Worm (Caenorhabditis elegans) whole organism, young adult: ENCODE data around the gene F55G1.6.

Source experiments
- B0336.3 ChIP-seq: fragments of 200-800 bp; sonication (Bioruptor generic); IDR thresholded peaks from 2 replicates; pipeline ENCODE4 v1.3.6; 2022; ENCODE audit warnings: missing genetic modification characterization, missing compliant biosample characterization
- C17E4.6 ChIP-seq: fragments of 200-800 bp; sonication (Bioruptor generic); IDR thresholded peaks from 2 replicates; pipeline ENCODE4 v1.3.6; 2022; ENCODE audit warnings: missing genetic modification reagents, missing genetic modification characterization, missing compliant biosample characterization
- F33H1.4 ChIP-seq: fragments of 200-800 bp; sonication (Bioruptor generic); IDR thresholded peaks from 2 replicates; pipeline ENCODE4 v1.3.6; 2022; ENCODE audit warnings: missing genetic modification reagents, missing genetic modification characterization, missing compliant biosample characterization
- F37B4.10 ChIP-seq: fragments of 200-800 bp; sonication (Bioruptor generic); IDR thresholded peaks from 2 replicates; pipeline ENCODE4 v1.3.6; 2022; ENCODE audit warnings: missing genetic modification characterization, missing compliant biosample characterization
- F39B2.1 ChIP-seq: fragments of 200-800 bp; sonication (Bioruptor generic); IDR thresholded peaks from 2 replicates; pipeline ENCODE4 v1.3.6; 2022; ENCODE audit warnings: missing genetic modification reagents, missing genetic modification characterization, missing compliant biosample characterization
- F52B5.7 ChIP-seq: sonication (generic microtip); optimal IDR thresholded peaks from 2 replicates; lab custom pipeline; 2016; ENCODE audit warnings: mild to moderate bottlenecking, missing genetic modification characterization, missing compliant biosample characterization
- K12H6.12 ChIP-seq: fragments of 200-800 bp; sonication (Bioruptor generic); optimal IDR thresholded peaks from 2 replicates; lab custom pipeline; 2018; ENCODE audit warnings: mild to moderate bottlenecking, missing genetic modification characterization, missing compliant biosample characterization
- Y53G8AR.9 ChIP-seq: fragments of 200-800 bp; sonication (Bioruptor generic); conservative IDR thresholded peaks from 2 replicates; pipeline ENCODE4 v1.3.6; 2022; ENCODE audit warnings: missing genetic modification reagents, missing genetic modification characterization, missing compliant biosample characterization
- athp-1 ChIP-seq: sonication (generic microtip); optimal IDR thresholded peaks from 2 replicates; lab custom pipeline; 2017; ENCODE audit warnings: mild to moderate bottlenecking, missing genetic modification characterization, missing compliant biosample characterization
- attf-6 ChIP-seq: fragments of 200-800 bp; sonication (Bioruptor generic); IDR thresholded peaks from 2 replicates; pipeline ENCODE4 v1.3.6; 2022; ENCODE audit warnings: missing genetic modification reagents, missing genetic modification characterization, missing compliant biosample characterization
- bed-2 ChIP-seq: fragments of 200-800 bp; sonication (Bioruptor generic); IDR thresholded peaks from 2 replicates; pipeline ENCODE4 v1.3.6; 2022; ENCODE audit warnings: missing genetic modification reagents, missing genetic modification characterization, missing compliant biosample characterization
- cebp-1 ChIP-seq, 2 experiments: fragments of 200-800 bp in 1 of 2; sonication (Bioruptor generic) in 1 of 2; sonication (generic microtip) in 1 of 2; IDR thresholded peaks in 1 of 2; optimal IDR thresholded peaks in 1 of 2; 2 replicates each; pipeline versions ENCODE4 v1.3.6 to Lab custom; 2017 to 2022; ENCODE audit warnings: missing compliant biosample characterization in 2 of 2, missing genetic modification characterization in 2 of 2, mild to moderate bottlenecking in 1 of 2, missing genetic modification reagents in 1 of 2, moderate library complexity in 1 of 2
- cebp-2 ChIP-seq: fragments of 200-800 bp; sonication (Bioruptor generic); IDR thresholded peaks from 2 replicates; pipeline ENCODE4 v1.3.6; 2022; ENCODE audit warnings: missing genetic modification characterization, missing compliant biosample characterization
- ceh-58 ChIP-seq: fragments of 200-800 bp; sonication (Bioruptor generic); IDR thresholded peaks from 2 replicates; pipeline ENCODE4 v1.3.6; 2022; ENCODE audit warnings: missing genetic modification characterization, missing compliant biosample characterization
- die-1 ChIP-seq: sonication (generic microtip); optimal IDR thresholded peaks from 2 replicates; lab custom pipeline; 2016; ENCODE audit warnings: missing genotype, mild to moderate bottlenecking, missing genetic modification characterization, missing compliant biosample characterization
- efl-1 ChIP-seq: fragments of 150-350 bp; optimal IDR thresholded peaks from 2 replicates; lab custom pipeline; 2014; ENCODE audit warnings: missing biosample characterization, missing genetic modification reagents, missing genetic modification characterization
- egl-44 ChIP-seq: fragments of 200-800 bp; sonication (Bioruptor generic); IDR thresholded peaks from 2 replicates; pipeline ENCODE4 v1.3.6; 2022; ENCODE audit warnings: missing genetic modification reagents, missing genetic modification characterization, missing compliant biosample characterization
- ekl-4 ChIP-seq: fragments of 200-800 bp; sonication (Bioruptor generic); IDR thresholded peaks from 2 replicates; pipeline ENCODE4 v1.3.6; 2022; ENCODE audit warnings: missing genetic modification reagents, missing genetic modification characterization, missing compliant biosample characterization
- hrde-1 ChIP-seq: sonication (generic microtip); optimal IDR thresholded peaks from 2 replicates; lab custom pipeline; 2016; ENCODE audit warnings: missing genetic modification characterization, mild to moderate bottlenecking, missing compliant biosample characterization, moderate library complexity, missing genotype, missing genetic modification reagents, borderline replicate concordance
- hsf-1 ChIP-seq: fragments of 200-800 bp; sonication (Bioruptor generic); IDR thresholded peaks from 2 replicates; pipeline ENCODE4 v1.3.6; 2022; ENCODE audit warnings: missing genetic modification reagents, missing genetic modification characterization, missing compliant biosample characterization
- lin-26 ChIP-seq: fragments of 200-800 bp; sonication (Bioruptor generic); IDR thresholded peaks from 2 replicates; pipeline ENCODE4 v1.3.6; 2022; ENCODE audit warnings: missing genetic modification reagents, missing genetic modification characterization, missing compliant biosample characterization
- lin-40 ChIP-seq: sonication (generic microtip); optimal IDR thresholded peaks from 2 replicates; lab custom pipeline; 2016; ENCODE audit warnings: missing genetic modification characterization, mild to moderate bottlenecking, missing compliant biosample characterization, missing genotype, missing genetic modification reagents
- lin-54 ChIP-seq: fragments of 200-800 bp; sonication (Bioruptor generic); optimal IDR thresholded peaks from 2 replicates; lab custom pipeline; 2018; ENCODE audit warnings: mild to moderate bottlenecking, missing genetic modification characterization, missing compliant biosample characterization
- lsl-1 ChIP-seq: fragments of 200-800 bp; sonication (Bioruptor generic); optimal IDR thresholded peaks from 2 replicates; lab custom pipeline; 2018; ENCODE audit warnings: mild to moderate bottlenecking, missing genetic modification characterization, moderate library complexity, missing compliant biosample characterization
- madf-3 ChIP-seq: fragments of 200-800 bp; sonication (Bioruptor generic); IDR thresholded peaks from 2 replicates; pipeline ENCODE4 v1.3.6; 2022; ENCODE audit warnings: missing genetic modification reagents, missing genetic modification characterization, missing compliant biosample characterization
- madf-6 ChIP-seq: fragments of 200-800 bp; sonication (Bioruptor generic); IDR thresholded peaks from 2 replicates; pipeline ENCODE4 v1.3.6; 2022; ENCODE audit warnings: missing genetic modification reagents, missing genetic modification characterization, missing compliant biosample characterization
- madf-8 ChIP-seq: fragments of 200-800 bp; sonication (Bioruptor generic); conservative IDR thresholded peaks from 2 replicates; pipeline ENCODE4 v1.3.6; 2022; ENCODE audit warnings: missing genetic modification reagents, missing genetic modification characterization, missing compliant biosample characterization
- mxl-1 ChIP-seq: sonication (generic microtip); optimal IDR thresholded peaks from 2 replicates; lab custom pipeline; 2016; ENCODE audit warnings: missing genetic modification characterization, missing compliant biosample characterization
- nfya-1 ChIP-seq: sonication (generic microtip); optimal IDR thresholded peaks from 2 replicates; lab custom pipeline; 2017; ENCODE audit warnings: antibody characterized with exemption, missing compliant biosample characterization, missing genetic modification characterization, borderline replicate concordance; ENCODE audit not compliant: insufficient read depth
- nhr-179 ChIP-seq: sonication (generic microtip); optimal IDR thresholded peaks from 2 replicates; lab custom pipeline; 2016; ENCODE audit warnings: mild to moderate bottlenecking, missing genetic modification characterization, missing compliant biosample characterization
- rec-8 ChIP-seq, 2 experiments: sonication (generic microtip); optimal IDR thresholded peaks; 2 replicates each; lab custom pipeline; 2016; ENCODE audit warnings: mild to moderate bottlenecking in 2 of 2, missing genetic modification characterization in 2 of 2, missing genetic modification reagents in 2 of 2, missing genotype in 2 of 2, missing biosample characterization in 1 of 2, missing compliant biosample characterization in 1 of 2, moderate library complexity in 1 of 2
- repo-1 ChIP-seq: sonication (generic microtip); optimal IDR thresholded peaks from 2 replicates; lab custom pipeline; 2017; ENCODE audit warnings: mild to moderate bottlenecking, missing genetic modification characterization, missing compliant biosample characterization
- snpc-4 ChIP-seq, 5 experiments: fragments of 150-350 bp in 1 of 5; sonication (generic microtip) in 4 of 5; optimal IDR thresholded peaks; 2 replicates each; lab custom pipeline; 2014 to 2018; ENCODE audit warnings: missing genetic modification characterization in 5 of 5, missing biosample characterization in 3 of 5, antibody characterized with exemption in 2 of 5, mild to moderate bottlenecking in 2 of 5, missing compliant biosample characterization in 2 of 5, missing genotype in 2 of 5, moderate library complexity in 2 of 5, missing genetic modification reagents in 1 of 5
- tbp1 ChIP-seq: fragments of 200-800 bp; sonication (Bioruptor generic); optimal IDR thresholded peaks from 2 replicates; lab custom pipeline; 2018; ENCODE audit warnings: mild to moderate bottlenecking, missing genetic modification characterization, missing compliant biosample characterization
- tlf-1 ChIP-seq: fragments of 200-800 bp; sonication (Bioruptor generic); optimal IDR thresholded peaks from 2 replicates; lab custom pipeline; 2018; ENCODE audit warnings: mild to moderate bottlenecking, missing genetic modification characterization, missing compliant biosample characterization
- unc-130 ChIP-seq: sonication (generic microtip); optimal IDR thresholded peaks from 2 replicates; lab custom pipeline; 2016; ENCODE audit warnings: missing genetic modification reagents, missing genetic modification characterization, missing compliant biosample characterization
- xnd-1 ChIP-seq: sonication (generic microtip); optimal IDR thresholded peaks from 2 replicates; lab custom pipeline; 2016; ENCODE audit warnings: missing genotype, missing genetic modification reagents, missing genetic modification characterization, missing compliant biosample characterization
- zfh-2 ChIP-seq: fragments of 200-800 bp; sonication (Bioruptor generic); conservative IDR thresholded peaks from 2 replicates; pipeline ENCODE4 v1.3.6; 2022; ENCODE audit warnings: missing genetic modification reagents, missing genetic modification characterization, missing compliant biosample characterization
- ztf-18 ChIP-seq: sonication (generic microtip); optimal IDR thresholded peaks from 2 replicates; lab custom pipeline; 2016; ENCODE audit warnings: missing genotype, mild to moderate bottlenecking, missing genetic modification characterization, missing compliant biosample characterization
- ztf-28 ChIP-seq: fragments of 200-800 bp; sonication (Bioruptor generic); IDR thresholded peaks from 2 replicates; pipeline ENCODE4 v1.3.6; 2022; ENCODE audit warnings: missing genetic modification reagents, missing genetic modification characterization, missing compliant biosample characterization
- ztf-3 ChIP-seq: fragments of 200-800 bp; sonication (Bioruptor generic); optimal IDR thresholded peaks from 2 replicates; lab custom pipeline; 2018; ENCODE audit warnings: mild to moderate bottlenecking, missing genetic modification characterization, missing compliant biosample characterization

Gene F55G1.6

ce11 chrIV:7488457-7488783 is 15.1 kb downstream of the F55G1.6 start:
- peak; percentile 34 for TF ChIP-seq tbp1 (GFP tag; lab: Kevin White, UChicago)
- peak; percentile 75; the same call in 1 of the 2 replicates for TF ChIP-seq cebp-2 (GFP tag; lab: Robert Waterston, UW)
- TF ChIP-seq repo-1 (tag; lab: Kevin White, UChicago), result no peak
- TF ChIP-seq F37B4.10 (GFP tag; lab: Robert Waterston, UW), result 0 out of 2 replicates have a peak, but pooled peaks have one; percentile 2
- peak; percentile 51 for TF ChIP-seq C17E4.6 (GFP tag; lab: Robert Waterston, UW)
- no peak for TF ChIP-seq ztf-18
- peak; percentile 53 for TF ChIP-seq die-1
- TF ChIP-seq rec-8 (tag; optimal IDR thresholded peaks at IDR 0.05; lab: Kevin White, UChicago), result peak in 1 of 2 experiments; percentile 32
- peak; percentile 51 for TF ChIP-seq tlf-1
- no peak for TF ChIP-seq K12H6.12
- peak; percentile 24 for TF ChIP-seq lsl-1 (GFP tag; lab: Kevin White, UChicago)
- peak; percentile 27 for TF ChIP-seq athp-1 (tag; lab: Kevin White, UChicago)
- peak; percentile 3 for TF ChIP-seq xnd-1 (tag; lab: Kevin White, UChicago)
- TF ChIP-seq hrde-1 (tag; lab: Kevin White, UChicago), result peak; percentile 91
- TF ChIP-seq lin-54 (GFP tag; lab: Kevin White, UChicago), result peak; percentile 35
- TF ChIP-seq egl-44 (GFP tag; lab: Robert Waterston, UW), result no peak; the same call in 1 of the 2 replicates
- TF ChIP-seq F39B2.1 (GFP tag; lab: Robert Waterston, UW), result peak; percentile 13; the same call in 1 of the 2 replicates
- peak; percentile 84 for TF ChIP-seq B0336.3
- 0 out of 2 replicates have a peak, but pooled peaks have one; percentile 50 for TF ChIP-seq hsf-1
- TF ChIP-seq lin-26 (GFP tag; lab: Robert Waterston, UW), result peak; percentile 84
- TF ChIP-seq snpc-4 (GFP tag; optimal IDR thresholded peaks at IDR 0.05; lab: Kevin White, UChicago), result no peak
- peak in 1 of 4 experiments; percentile 75 for TF ChIP-seq snpc-4 (tag; optimal IDR thresholded peaks at IDR 0.05; lab: Kevin White, UChicago)
- TF ChIP-seq madf-8 (GFP tag; lab: Robert Waterston, UW), result no peak; the same call in 1 of the 2 replicates
- peak; percentile 85 for TF ChIP-seq Y53G8AR.9
- no peak for TF ChIP-seq nhr-179 (tag; lab: Kevin White, UChicago)
- peak; percentile 57; the same call in 1 of the 2 replicates for TF ChIP-seq ekl-4 (GFP tag; lab: Robert Waterston, UW)
- TF ChIP-seq attf-6 (GFP tag; lab: Robert Waterston, UW), result peak; percentile 63
- TF ChIP-seq madf-6, result peak; percentile 63

DNA sequence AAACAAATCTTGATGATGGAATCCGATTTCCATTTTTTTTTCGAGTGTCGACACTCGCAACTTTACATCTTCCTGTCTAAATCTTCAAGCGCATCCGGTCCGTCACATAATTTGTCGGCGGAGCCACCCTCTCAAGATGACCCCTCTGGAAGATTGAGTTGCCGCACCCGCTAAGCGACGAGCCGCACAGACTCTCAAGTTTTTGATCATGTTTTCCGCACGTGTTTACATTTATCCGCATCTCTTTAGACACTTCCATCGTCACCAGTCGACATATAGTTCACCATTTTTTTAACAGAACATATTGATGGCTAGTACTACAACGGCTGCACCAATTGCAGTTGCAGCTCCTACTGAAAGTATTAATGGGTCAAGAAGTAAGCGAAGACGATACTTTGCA is 18.1 kb downstream of the F55G1.6 start, which contains the start of gene F55G1.1:
F55G1.1 (plus strand) TSS at position 301 of the 400 bp plus-strand sequence.
- no peak for TF ChIP-seq bed-2 (GFP tag; lab: Robert Waterston, UW)
- no peak for TF ChIP-seq mxl-1
- no peak for TF ChIP-seq nfya-1 (tag; lab: Kevin White, UChicago)
- no peak for TF ChIP-seq unc-130 (GFP tag; lab: Kevin White, UChicago)
- no peak for TF ChIP-seq efl-1
- TF ChIP-seq ztf-3, result no peak
- TF ChIP-seq cebp-1 (GFP tag; IDR thresholded peaks at IDR 0.05; lab: Robert Waterston, UW), result no peak
- TF ChIP-seq cebp-1 (tag; optimal IDR thresholded peaks at IDR 0.05; lab: Kevin White, UChicago), result no peak
- TF ChIP-seq zfh-2 (GFP tag; lab: Robert Waterston, UW), result no peak
- no peak for TF ChIP-seq ceh-58 (GFP tag; lab: Robert Waterston, UW)
- TF ChIP-seq F33H1.4, result no peak
- TF ChIP-seq hsf-1, result no peak
- no peak for TF ChIP-seq lin-40 (tag; lab: Kevin White, UChicago)
- no peak for TF ChIP-seq F52B5.7 (tag; lab: Kevin White, UChicago)
- TF ChIP-seq ztf-28 (GFP tag; lab: Robert Waterston, UW), result no peak
- TF ChIP-seq Y53G8AR.9, result no peak
- no peak for TF ChIP-seq madf-3 (GFP tag; lab: Robert Waterston, UW)
